Worm (Caenorhabditis elegans) whole organism, L2 larva: ENCODE data around the gene gst-9.
A peak's percentile ranks its signal among the peaks of the same experiment; 100 is the strongest.

Experiments used
- C34F6.9 ChIP-seq: fragments of 150-350 bp; optimal IDR thresholded peaks from 2 replicates; lab custom pipeline; 2014; ENCODE audit warnings: missing biosample characterization, missing genetic modification characterization
- F13H6.1 ChIP-seq: sonication (generic microtip); optimal IDR thresholded peaks from 2 replicates; lab custom pipeline; 2016; ENCODE audit warnings: missing genetic modification characterization, missing compliant biosample characterization
- R02D3.7 ChIP-seq: fragments of 150-350 bp; optimal IDR thresholded peaks from 2 replicates; lab custom pipeline; 2014; ENCODE audit warnings: missing biosample characterization, missing genetic modification characterization
- Y55F3AM.14 ChIP-seq: fragments of 200-800 bp; sonication (Bioruptor generic); optimal IDR thresholded peaks from 2 replicates; lab custom pipeline; 2018; ENCODE audit warnings: mild to moderate bottlenecking, missing genetic modification characterization, missing compliant biosample characterization
- ZK546.5 ChIP-seq: sonication (generic microtip); optimal IDR thresholded peaks from 2 replicates; lab custom pipeline; 2017; ENCODE audit warnings: missing biosample characterization, missing genetic modification characterization
- alr-1 ChIP-seq: fragments of 150-350 bp; optimal IDR thresholded peaks from 2 replicates; lab custom pipeline; 2014; ENCODE audit warnings: missing biosample characterization, missing genetic modification characterization
- ama-1 ChIP-seq: fragments of 150-350 bp; optimal IDR thresholded peaks from 2 replicates; lab custom pipeline; 2018; ENCODE audit warnings: inconsistent platforms
- blmp-1 ChIP-seq: sonication (generic microtip); optimal IDR thresholded peaks from 2 replicates; lab custom pipeline; 2017; ENCODE audit warnings: missing genetic modification characterization, mild to moderate bottlenecking, missing compliant biosample characterization, antibody characterized with exemption, moderate library complexity; ENCODE audit not compliant: insufficient read depth
- ceh-16 ChIP-seq: fragments of 150-350 bp; optimal IDR thresholded peaks from 2 replicates; lab custom pipeline; 2014; ENCODE audit warnings: missing biosample characterization, missing genetic modification characterization
- ceh-82 ChIP-seq: fragments of 150-350 bp; optimal IDR thresholded peaks from 2 replicates; lab custom pipeline; 2014; ENCODE audit warnings: missing biosample characterization, missing genetic modification characterization
- crh-2 ChIP-seq: sonication (generic microtip); optimal IDR thresholded peaks from 2 replicates; lab custom pipeline; 2017; ENCODE audit warnings: missing biosample characterization, missing genetic modification characterization
- dmd-4 ChIP-seq: sonication (generic microtip); optimal IDR thresholded peaks from 2 replicates; lab custom pipeline; 2017; ENCODE audit warnings: missing biosample characterization, missing genetic modification characterization
- egl-27 ChIP-seq: sonication (generic microtip); optimal IDR thresholded peaks from 3 replicates; lab custom pipeline; 2017; ENCODE audit warnings: missing biosample characterization, missing genetic modification reagents, missing genetic modification characterization
- elt-1 ChIP-seq: fragments of 150-350 bp; optimal IDR thresholded peaks from 2 replicates; lab custom pipeline; 2014; ENCODE audit warnings: missing biosample characterization, missing genetic modification characterization
- elt-3 ChIP-seq: sonication (generic microtip); optimal IDR thresholded peaks from 2 replicates; lab custom pipeline; 2017; ENCODE audit warnings: missing biosample characterization, missing genetic modification characterization
- gmeb-1 ChIP-seq: fragments of 150-350 bp; optimal IDR thresholded peaks from 2 replicates; lab custom pipeline; 2014; ENCODE audit warnings: missing biosample characterization, missing genetic modification characterization
- lin-13 ChIP-seq: fragments of 150-350 bp; optimal IDR thresholded peaks from 2 replicates; lab custom pipeline; 2014; ENCODE audit warnings: missing biosample characterization, missing genetic modification reagents, missing genetic modification characterization
- lin-39 ChIP-seq: fragments of 150-350 bp; optimal IDR thresholded peaks from 2 replicates; lab custom pipeline; 2014; ENCODE audit warnings: missing biosample characterization, missing genetic modification reagents, missing genetic modification characterization
- lsy-2 ChIP-seq, 2 experiments: fragments of 150-350 bp in 1 of 2; sonication (generic microtip) in 1 of 2; optimal IDR thresholded peaks; 2 replicates each; lab custom pipeline; 2014 to 2017; ENCODE audit warnings: missing biosample characterization in 2 of 2, missing genetic modification characterization in 2 of 2
- mab-5 ChIP-seq: fragments of 150-350 bp; optimal IDR thresholded peaks from 2 replicates; lab custom pipeline; 2014; ENCODE audit warnings: missing biosample characterization, missing genetic modification characterization
- mbf-1 ChIP-seq: sonication (generic microtip); optimal IDR thresholded peaks from 2 replicates; lab custom pipeline; 2017; ENCODE audit warnings: missing biosample characterization, missing genetic modification characterization
- mdl-1 ChIP-seq, 2 experiments: fragments of 150-350 bp in 1 of 2; sonication (generic microtip) in 1 of 2; optimal IDR thresholded peaks; 2 replicates each; lab custom pipeline; 2017; ENCODE audit warnings: missing biosample characterization in 2 of 2, missing genetic modification characterization in 2 of 2
- nhr-10 ChIP-seq: sonication (generic microtip); optimal IDR thresholded peaks from 2 replicates; lab custom pipeline; 2017; ENCODE audit warnings: missing biosample characterization, missing genetic modification characterization
- nhr-11 ChIP-seq: fragments of 150-350 bp; optimal IDR thresholded peaks from 2 replicates; lab custom pipeline; 2014; ENCODE audit warnings: missing biosample characterization, missing genetic modification characterization
- nhr-12 ChIP-seq: fragments of 150-350 bp; optimal IDR thresholded peaks from 2 replicates; lab custom pipeline; 2014; ENCODE audit warnings: missing biosample characterization, missing genetic modification characterization
- nhr-129 ChIP-seq: fragments of 150-350 bp; optimal IDR thresholded peaks from 2 replicates; lab custom pipeline; 2014; ENCODE audit warnings: missing biosample characterization, missing genetic modification characterization
- nhr-21 ChIP-seq: fragments of 150-350 bp; optimal IDR thresholded peaks from 2 replicates; lab custom pipeline; 2014; ENCODE audit warnings: missing biosample characterization, missing genetic modification characterization
- nhr-23 ChIP-seq: fragments of 150-350 bp; optimal IDR thresholded peaks from 2 replicates; lab custom pipeline; 2014; ENCODE audit warnings: missing biosample characterization, missing genetic modification reagents, missing genetic modification characterization
- nhr-237 ChIP-seq: fragments of 150-350 bp; optimal IDR thresholded peaks from 2 replicates; lab custom pipeline; 2014; ENCODE audit warnings: missing biosample characterization, missing genetic modification characterization
- nhr-25 ChIP-seq: fragments of 150-350 bp; sonication (generic microtip); optimal IDR thresholded peaks from 3 replicates; lab custom pipeline; 2014; ENCODE audit warnings: missing biosample characterization, missing genetic modification characterization
- nhr-6 ChIP-seq: fragments of 150-350 bp; optimal IDR thresholded peaks from 2 replicates; lab custom pipeline; 2014; ENCODE audit warnings: missing biosample characterization, missing genetic modification characterization
- nhr-77 ChIP-seq: fragments of 150-350 bp; optimal IDR thresholded peaks from 2 replicates; lab custom pipeline; 2014; ENCODE audit warnings: missing biosample characterization, missing genetic modification characterization
- peb-1 ChIP-seq: fragments of 150-350 bp; optimal IDR thresholded peaks from 2 replicates; lab custom pipeline; 2014; ENCODE audit warnings: missing biosample characterization, missing genetic modification characterization
- sem-4 ChIP-seq: fragments of 150-350 bp; optimal IDR thresholded peaks from 2 replicates; lab custom pipeline; 2014; ENCODE audit warnings: missing biosample characterization, missing genetic modification reagents, missing genetic modification characterization
- sma-3 ChIP-seq: sonication (generic microtip); optimal IDR thresholded peaks from 2 replicates; lab custom pipeline; 2016; ENCODE audit warnings: missing genetic modification reagents, missing genetic modification characterization, missing compliant biosample characterization
- sma-9 ChIP-seq, 2 experiments: fragments of 150-350 bp in 1 of 2; sonication (generic microtip) in 1 of 2; optimal IDR thresholded peaks; 2 replicates each; lab custom pipeline; 2014 to 2016; ENCODE audit warnings: missing genetic modification characterization in 2 of 2, mild to moderate bottlenecking in 1 of 2, missing biosample characterization in 1 of 2, missing compliant biosample characterization in 1 of 2, missing genetic modification reagents in 1 of 2, moderate library complexity in 1 of 2
- snpc-4 ChIP-seq: fragments of 150-350 bp; optimal IDR thresholded peaks from 2 replicates; lab custom pipeline; 2014; ENCODE audit warnings: missing biosample characterization, missing genetic modification characterization
- unc-55 ChIP-seq: fragments of 150-350 bp; sonication (generic microtip); optimal IDR thresholded peaks from 3 replicates; lab custom pipeline; 2014; ENCODE audit warnings: missing biosample characterization, missing genetic modification reagents, missing genetic modification characterization
- unc-62 ChIP-seq: fragments of 150-350 bp; optimal IDR thresholded peaks from 2 replicates; lab custom pipeline; 2014; ENCODE audit warnings: missing biosample characterization, missing genetic modification reagents, missing genetic modification characterization
- zag-1 ChIP-seq: fragments of 150-350 bp; optimal IDR thresholded peaks from 2 replicates; lab custom pipeline; 2014; ENCODE audit warnings: missing biosample characterization, missing genetic modification characterization
- ztf-1 ChIP-seq: fragments of 200-800 bp; sonication (Bioruptor generic); conservative IDR thresholded peaks from 2 replicates; pipeline ENCODE4 v1.3.6; 2022; ENCODE audit warnings: missing genetic modification characterization, missing compliant biosample characterization
- ztf-4 ChIP-seq: fragments of 150-350 bp; optimal IDR thresholded peaks from 2 replicates; lab custom pipeline; 2014; ENCODE audit warnings: missing biosample characterization, missing genetic modification characterization

Gene gst-9

ce11 chrII:4851594-4852106 is 39.7 kb upstream of the gst-9 start, which contains the start of gene dnj-9 (continued):
- peak; percentile 6 for TF ChIP-seq ceh-16 (tag; lab: Kevin White, UChicago)
- TF ChIP-seq nhr-12 (tag; lab: Kevin White, UChicago): peak; percentile 60
- no peak for TF ChIP-seq peb-1 (tag; lab: Kevin White, UChicago)
- TF ChIP-seq elt-3 (tag; lab: Kevin White, UChicago): no peak
- TF ChIP-seq sma-3 (GFP tag; lab: Kevin White, UChicago): peak; percentile 96
- no peak for TF ChIP-seq Y55F3AM.14
- TF ChIP-seq sma-9 (GFP tag; optimal IDR thresholded peaks at IDR 0.05; lab: Kevin White, UChicago): peak; percentile 98
- TF ChIP-seq sma-9 (tag; optimal IDR thresholded peaks at IDR 0.05; lab: Kevin White, UChicago): no peak
- TF ChIP-seq nhr-237: peak; percentile 45
- peak; percentile 43 for TF ChIP-seq ceh-82 (tag; lab: Kevin White, UChicago)
- TF ChIP-seq ama-1: peak; percentile 77
- TF ChIP-seq R02D3.7 (tag; lab: Kevin White, UChicago): peak; percentile 78
- peak; percentile 38 for TF ChIP-seq alr-1

DNA sequence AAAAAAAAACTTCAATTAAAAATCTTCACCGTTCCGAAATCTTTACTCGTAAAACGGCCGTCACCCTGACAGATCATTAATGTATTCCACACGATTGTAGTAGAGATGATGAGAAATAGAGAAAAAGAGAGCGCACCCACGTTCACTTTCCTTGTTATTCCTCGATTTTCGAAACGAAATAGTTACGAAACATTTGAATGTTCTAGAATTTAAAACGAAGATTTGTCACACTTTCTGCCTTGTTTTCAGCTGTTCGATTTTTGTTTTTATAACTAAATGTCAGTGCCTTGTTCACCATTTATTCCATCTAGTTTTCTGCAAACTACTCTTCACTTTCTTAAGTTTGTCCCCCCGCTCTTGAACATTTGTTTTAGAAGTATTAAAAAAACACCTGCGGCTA is 36.6 kb upstream of the gst-9 start:
- TF ChIP-seq blmp-1 (tag; lab: Kevin White, UChicago) (no peak), elt-1 (tag; lab: Kevin White, UChicago) (no peak), lin-13 (GFP tag; lab: Kevin White, UChicago) (no peak), Y55F3AM.14 (no peak), nhr-10 (tag; lab: Kevin White, UChicago) (no peak), mab-5 (no peak), nhr-129 (tag; lab: Kevin White, UChicago) (no peak), F13H6.1 (tag; lab: Kevin White, UChicago) (no peak), C34F6.9 (tag; lab: Kevin White, UChicago) (peak; percentile 39), unc-55 (GFP tag; lab: Kevin White, UChicago) (peak; percentile 35), ztf-1 (GFP tag; lab: Robert Waterston, UW) (no peak), ceh-16 (tag; lab: Kevin White, UChicago) (no peak), unc-62 (GFP tag; lab: Kevin White, UChicago) (no peak)

- TF ChIP-seq blmp-1 (tag; lab: Kevin White, UChicago) (no peak), C34F6.9 (tag; lab: Kevin White, UChicago) (peak; percentile 15), sma-9 (GFP tag; optimal IDR thresholded peaks at IDR 0.05; lab: Kevin White, UChicago) (peak; percentile 49), sma-9 (tag; optimal IDR thresholded peaks at IDR 0.05; lab: Kevin White, UChicago) (no peak), lsy-2 (tag; optimal IDR thresholded peaks at IDR 0.05; lab: Kevin White, UChicago) (peak; percentile 2 to 24)
- TF ChIP-seq, all 48 proteins: peak for 3
These were observed 35.9 kb upstream of the gst-9 start for ce11 chrII:4855489-4855888.

DNA sequence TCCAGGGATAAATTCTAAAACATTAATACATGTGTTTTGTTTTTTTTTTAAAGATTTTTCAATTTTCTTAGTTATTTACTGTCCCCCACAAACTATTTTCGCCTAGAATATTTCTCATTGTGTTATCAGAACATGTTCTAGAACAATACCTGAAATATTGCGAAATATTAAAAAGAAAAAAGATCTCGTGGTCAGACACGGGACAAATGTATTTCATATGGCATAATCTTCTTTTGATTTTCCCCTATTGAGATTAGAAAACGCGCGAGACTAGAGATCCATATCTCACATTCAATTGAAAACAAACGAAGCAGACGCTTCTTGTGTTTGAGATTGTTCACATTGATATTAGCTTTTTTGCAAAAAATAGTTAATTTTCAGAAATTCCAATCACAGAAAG is 35.3 kb upstream of the gst-9 start:
- TF ChIP-seq nhr-25 (tag; lab: Kevin White, UChicago) (peak; percentile 73), nhr-21 (tag; lab: Kevin White, UChicago) (peak; percentile 58), nhr-6 (no peak), R02D3.7 (tag; lab: Kevin White, UChicago) (no peak), mbf-1 (tag; lab: Kevin White, UChicago) (no peak), unc-62 (GFP tag; lab: Kevin White, UChicago) (no peak), zag-1 (tag; lab: Kevin White, UChicago) (no peak), sem-4 (tag; lab: Kevin White, UChicago) (no peak), alr-1 (no peak), nhr-10 (tag; lab: Kevin White, UChicago) (no peak), nhr-77 (tag; lab: Kevin White, UChicago) (no peak), ztf-4 (no peak), ceh-82 (tag; lab: Kevin White, UChicago) (no peak), ZK546.5 (no peak), lsy-2 (tag; optimal IDR thresholded peaks at IDR 0.05; lab: Kevin White, UChicago) (peak in 1 of 2 experiments; percentile 52), gmeb-1 (peak; percentile 11), lin-39 (no peak), elt-1 (tag; lab: Kevin White, UChicago) (no peak), egl-27 (tag; lab: Kevin White, UChicago) (no peak), unc-55 (GFP tag; lab: Kevin White, UChicago) (peak; percentile 6), ztf-1 (GFP tag; lab: Robert Waterston, UW) (no peak), mdl-1 (tag; optimal IDR thresholded peaks at IDR 0.05; lab: Kevin White, UChicago) (no peak), sma-3 (GFP tag; lab: Kevin White, UChicago) (no peak), mab-5 (no peak), snpc-4 (no peak), dmd-4 (no peak), ama-1 (no peak), Y55F3AM.14 (no peak), nhr-12 (tag; lab: Kevin White, UChicago) (no peak), sma-9 (GFP tag; optimal IDR thresholded peaks at IDR 0.05; lab: Kevin White, UChicago) (peak; percentile 32), sma-9 (tag; optimal IDR thresholded peaks at IDR 0.05; lab: Kevin White, UChicago) (no peak), nhr-23 (tag; lab: Kevin White, UChicago) (no peak), nhr-129 (tag; lab: Kevin White, UChicago) (peak; percentile 13), C34F6.9 (tag; lab: Kevin White, UChicago) (peak; percentile 54), nhr-11 (no peak), lin-13 (GFP tag; lab: Kevin White, UChicago) (no peak), peb-1 (tag; lab: Kevin White, UChicago) (no peak), blmp-1 (tag; lab: Kevin White, UChicago) (no peak), crh-2 (tag; lab: Kevin White, UChicago) (peak; percentile 4)
